Worm (Caenorhabditis elegans) whole organism, young adult: ENCODE data around the gene ins-31.

Source experiments
- B0019.2 ChIP-seq: fragments of 200-800 bp; sonication (Bioruptor generic); conservative IDR thresholded peaks from 2 replicates; pipeline ENCODE4 v1.3.6; 2022; ENCODE audit warnings: missing genetic modification reagents, missing genetic modification characterization, missing compliant biosample characterization
- B0035.1 ChIP-seq: sonication (generic microtip); optimal IDR thresholded peaks from 2 replicates; lab custom pipeline; 2016; ENCODE audit warnings: missing genetic modification characterization, mild to moderate bottlenecking, missing compliant biosample characterization, missing genotype, missing genetic modification reagents
- F22D6.2 ChIP-seq: sonication (generic microtip); optimal IDR thresholded peaks from 2 replicates; lab custom pipeline; 2016; ENCODE audit warnings: mild to moderate bottlenecking, missing genetic modification characterization, missing compliant biosample characterization
- F39B2.1 ChIP-seq: fragments of 200-800 bp; sonication (Bioruptor generic); IDR thresholded peaks from 2 replicates; pipeline ENCODE4 v1.3.6; 2022; ENCODE audit warnings: missing genetic modification reagents, missing genetic modification characterization, missing compliant biosample characterization
- F57C9.4 ChIP-seq: sonication (generic microtip); optimal IDR thresholded peaks from 2 replicates; lab custom pipeline; 2017; ENCODE audit warnings: mild to moderate bottlenecking, missing genetic modification characterization, missing compliant biosample characterization
- K12H6.12 ChIP-seq: fragments of 200-800 bp; sonication (Bioruptor generic); optimal IDR thresholded peaks from 2 replicates; lab custom pipeline; 2018; ENCODE audit warnings: mild to moderate bottlenecking, missing genetic modification characterization, missing compliant biosample characterization
- T07F8.4 ChIP-seq: sonication (generic microtip); optimal IDR thresholded peaks from 2 replicates; lab custom pipeline; 2016; ENCODE audit warnings: mild to moderate bottlenecking, missing genetic modification characterization, moderate library complexity, missing compliant biosample characterization
- Y53G8AR.9 ChIP-seq: fragments of 200-800 bp; sonication (Bioruptor generic); conservative IDR thresholded peaks from 2 replicates; pipeline ENCODE4 v1.3.6; 2022; ENCODE audit warnings: missing genetic modification reagents, missing genetic modification characterization, missing compliant biosample characterization
- Y56A3A.18 ChIP-seq: fragments of 200-800 bp; sonication (Bioruptor generic); IDR thresholded peaks from 2 replicates; pipeline ENCODE4 v1.3.6; 2022; ENCODE audit warnings: missing genetic modification reagents, missing genetic modification characterization, missing compliant biosample characterization
- ama-1 ChIP-seq, 3 experiments: fragments of 150-350 bp in 1 of 3; sonication (generic microtip) in 2 of 3; optimal IDR thresholded peaks; 2 replicates each; lab custom pipeline; 2014 to 2018; ENCODE audit warnings: missing biosample characterization in 2 of 3, missing genetic modification characterization in 2 of 3, missing genetic modification reagents in 2 of 3
- aptf-2 ChIP-seq: fragments of 200-800 bp; sonication (Bioruptor generic); conservative IDR thresholded peaks from 2 replicates; pipeline ENCODE4 v1.3.6; 2022; ENCODE audit warnings: missing genetic modification reagents, missing genetic modification characterization, missing compliant biosample characterization
- aptf-3 ChIP-seq: fragments of 200-800 bp; sonication (Bioruptor generic); IDR thresholded peaks from 2 replicates; pipeline ENCODE4 v1.3.6; 2022; ENCODE audit warnings: missing genetic modification characterization, missing compliant biosample characterization
- attf-3 ChIP-seq: fragments of 200-800 bp; sonication (Bioruptor generic); conservative IDR thresholded peaks from 2 replicates; pipeline ENCODE4 v1.3.6; 2022; ENCODE audit warnings: missing genetic modification reagents, missing genetic modification characterization, missing compliant biosample characterization
- attf-5 ChIP-seq: fragments of 200-800 bp; sonication (Bioruptor generic); optimal IDR thresholded peaks from 2 replicates; lab custom pipeline; 2018; ENCODE audit warnings: mild to moderate bottlenecking, missing genetic modification characterization, missing compliant biosample characterization
- bed-1 ChIP-seq: fragments of 200-800 bp; sonication (Bioruptor generic); IDR thresholded peaks from 2 replicates; pipeline ENCODE4 v1.3.6; 2022; ENCODE audit warnings: missing genetic modification reagents, missing genetic modification characterization, missing compliant biosample characterization
- bed-2 ChIP-seq: fragments of 200-800 bp; sonication (Bioruptor generic); IDR thresholded peaks from 2 replicates; pipeline ENCODE4 v1.3.6; 2022; ENCODE audit warnings: missing genetic modification reagents, missing genetic modification characterization, missing compliant biosample characterization
- ceh-100 ChIP-seq: fragments of 200-800 bp; sonication (Bioruptor generic); IDR thresholded peaks from 2 replicates; pipeline ENCODE4 v1.3.6; 2022; ENCODE audit warnings: missing genetic modification reagents, missing genetic modification characterization, missing compliant biosample characterization
- chd-7 ChIP-seq: sonication (generic microtip); optimal IDR thresholded peaks from 2 replicates; lab custom pipeline; 2016; ENCODE audit warnings: mild to moderate bottlenecking, missing genetic modification characterization, moderate library complexity, missing compliant biosample characterization
- die-1 ChIP-seq: sonication (generic microtip); optimal IDR thresholded peaks from 2 replicates; lab custom pipeline; 2016; ENCODE audit warnings: missing genotype, mild to moderate bottlenecking, missing genetic modification characterization, missing compliant biosample characterization
- dpff-1 ChIP-seq: sonication (generic microtip); optimal IDR thresholded peaks from 2 replicates; lab custom pipeline; 2017; ENCODE audit warnings: mild to moderate bottlenecking, missing genetic modification characterization, missing compliant biosample characterization
- dpl-1 ChIP-seq: fragments of 150-350 bp; optimal IDR thresholded peaks from 2 replicates; lab custom pipeline; 2014; ENCODE audit warnings: missing biosample characterization, missing genetic modification reagents, missing genetic modification characterization
- egl-44 ChIP-seq: fragments of 200-800 bp; sonication (Bioruptor generic); IDR thresholded peaks from 2 replicates; pipeline ENCODE4 v1.3.6; 2022; ENCODE audit warnings: missing genetic modification reagents, missing genetic modification characterization, missing compliant biosample characterization
- fkh-3 ChIP-seq: sonication (generic microtip); optimal IDR thresholded peaks from 2 replicates; lab custom pipeline; 2016; ENCODE audit warnings: mild to moderate bottlenecking, missing genetic modification characterization, missing compliant biosample characterization
- hlh-26 ChIP-seq: fragments of 200-800 bp; sonication (Bioruptor generic); conservative IDR thresholded peaks from 2 replicates; pipeline ENCODE4 v1.3.6; 2022; ENCODE audit warnings: missing genetic modification reagents, missing genetic modification characterization, missing compliant biosample characterization
- hmg-1.2 ChIP-seq: fragments of 200-800 bp; sonication (Bioruptor generic); IDR thresholded peaks from 2 replicates; pipeline ENCODE4 v1.3.6; 2022; ENCODE audit warnings: missing genetic modification reagents, missing genetic modification characterization, missing compliant biosample characterization
- let-526 ChIP-seq: fragments of 200-800 bp; sonication (Bioruptor generic); IDR thresholded peaks from 2 replicates; pipeline ENCODE4 v1.3.6; 2022; ENCODE audit warnings: missing genetic modification reagents, missing genetic modification characterization, missing compliant biosample characterization
- let-607 ChIP-seq, 2 experiments: fragments of 200-800 bp in 1 of 2; sonication (Bioruptor generic) in 1 of 2; sonication (generic microtip) in 1 of 2; optimal IDR thresholded peaks; 2 replicates each; lab custom pipeline; 2016 to 2018; ENCODE audit warnings: mild to moderate bottlenecking in 2 of 2, missing compliant biosample characterization in 2 of 2, missing genetic modification characterization in 2 of 2, moderate library complexity in 2 of 2, missing genotype in 1 of 2
- lsl-1 ChIP-seq: fragments of 200-800 bp; sonication (Bioruptor generic); optimal IDR thresholded peaks from 2 replicates; lab custom pipeline; 2018; ENCODE audit warnings: mild to moderate bottlenecking, missing genetic modification characterization, moderate library complexity, missing compliant biosample characterization
- madf-3 ChIP-seq: fragments of 200-800 bp; sonication (Bioruptor generic); IDR thresholded peaks from 2 replicates; pipeline ENCODE4 v1.3.6; 2022; ENCODE audit warnings: missing genetic modification reagents, missing genetic modification characterization, missing compliant biosample characterization
- mcd-1 ChIP-seq: fragments of 200-800 bp; sonication (Bioruptor generic); IDR thresholded peaks from 2 replicates; pipeline ENCODE4 v1.3.6; 2022; ENCODE audit warnings: missing genetic modification reagents, missing genetic modification characterization, missing compliant biosample characterization
- nfya-2 ChIP-seq: fragments of 200-800 bp; sonication (Bioruptor generic); IDR thresholded peaks from 2 replicates; pipeline ENCODE4 v1.3.6; 2022; ENCODE audit warnings: missing genetic modification reagents, missing genetic modification characterization, missing compliant biosample characterization
- nhr-179 ChIP-seq: sonication (generic microtip); optimal IDR thresholded peaks from 2 replicates; lab custom pipeline; 2016; ENCODE audit warnings: mild to moderate bottlenecking, missing genetic modification characterization, missing compliant biosample characterization
- pbrm-1 ChIP-seq: fragments of 200-800 bp; sonication (Bioruptor generic); IDR thresholded peaks from 2 replicates; pipeline ENCODE4 v1.3.6; 2022; ENCODE audit warnings: missing genetic modification reagents, missing genetic modification characterization, missing compliant biosample characterization
- pha-4 ChIP-seq: fragments of 150-350 bp; sonication (generic microtip); optimal IDR thresholded peaks from 2 replicates; lab custom pipeline; 2014; ENCODE audit warnings: missing biosample characterization, missing genetic modification reagents, missing genetic modification characterization
- snpc-4 ChIP-seq, 5 experiments: fragments of 150-350 bp in 1 of 5; sonication (generic microtip) in 4 of 5; optimal IDR thresholded peaks; 2 replicates each; lab custom pipeline; 2014 to 2018; ENCODE audit warnings: missing genetic modification characterization in 5 of 5, missing biosample characterization in 3 of 5, antibody characterized with exemption in 2 of 5, mild to moderate bottlenecking in 2 of 5, missing compliant biosample characterization in 2 of 5, missing genotype in 2 of 5, moderate library complexity in 2 of 5, missing genetic modification reagents in 1 of 5
- tbp1 ChIP-seq: fragments of 200-800 bp; sonication (Bioruptor generic); optimal IDR thresholded peaks from 2 replicates; lab custom pipeline; 2018; ENCODE audit warnings: mild to moderate bottlenecking, missing genetic modification characterization, missing compliant biosample characterization
- tbx-9 ChIP-seq: sonication (generic microtip); optimal IDR thresholded peaks from 2 replicates; lab custom pipeline; 2016; ENCODE audit warnings: borderline replicate concordance, missing genetic modification characterization, inconsistent platforms, missing compliant biosample characterization
- unc-62 ChIP-seq: fragments of 150-350 bp; optimal IDR thresholded peaks from 2 replicates; lab custom pipeline; 2014; ENCODE audit warnings: missing biosample characterization, missing genetic modification reagents, missing genetic modification characterization
- xnd-1 ChIP-seq: sonication (generic microtip); optimal IDR thresholded peaks from 2 replicates; lab custom pipeline; 2016; ENCODE audit warnings: missing genotype, missing genetic modification reagents, missing genetic modification characterization, missing compliant biosample characterization
- ztf-6 ChIP-seq: fragments of 200-800 bp; sonication (Bioruptor generic); IDR thresholded peaks from 2 replicates; pipeline ENCODE4 v1.3.6; 2022; ENCODE audit warnings: missing genetic modification reagents, missing genetic modification characterization, missing compliant biosample characterization

The ins-31 gene

ce11 chrII:3113934-3114333 lies 12.9 kb upstream of the ins-31 start, which contains the start of gene clec-123:
TSS of gene clec-123 (plus strand) at chrII:3114234.
- TF ChIP-seq die-1 (tag; lab: Kevin White, UChicago) (no peak), bed-1 (GFP tag; lab: Robert Waterston, UW) (no peak), let-526 (GFP tag; lab: Robert Waterston, UW) (no peak), unc-62 (GFP tag; lab: Kevin White, UChicago) (no peak), aptf-3 (GFP tag; lab: Robert Waterston, UW) (no peak), F57C9.4 (tag; lab: Kevin White, UChicago) (no peak), madf-3 (no peak), B0019.2 (GFP tag; lab: Robert Waterston, UW) (no peak), dpl-1 (GFP tag; lab: Kevin White, UChicago) (no peak)

DNA sequence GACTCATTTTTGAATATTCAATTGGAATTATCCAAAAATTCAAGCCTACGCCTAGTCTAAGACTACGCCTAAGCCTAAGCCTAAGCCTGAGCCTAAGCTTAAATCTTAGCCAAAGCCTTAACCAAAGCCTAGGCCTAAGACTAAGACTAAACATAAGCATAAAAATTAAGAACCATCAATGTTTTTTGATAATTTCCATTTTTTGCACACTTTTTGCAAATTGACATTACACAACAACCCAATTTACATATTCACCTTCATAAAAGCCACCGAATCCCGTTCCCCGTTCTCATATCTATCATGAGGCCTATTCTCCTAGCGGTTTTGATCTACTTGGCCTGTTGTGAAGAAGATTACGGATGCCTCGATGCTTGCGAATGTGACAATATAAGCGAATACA lies 9.4 kb upstream of the ins-31 start, which contains the start of gene T10D4.7:
Gene T10D4.7, plus strand, starts transcription at position 301 of the 400 bp plus-strand sequence.
- no peak for TF ChIP-seq hlh-26
- no peak for TF ChIP-seq bed-2 (GFP tag; lab: Robert Waterston, UW)
- no peak for TF ChIP-seq egl-44 (GFP tag; lab: Robert Waterston, UW)
- TF ChIP-seq B0035.1 (tag; lab: Kevin White, UChicago), result no peak
- no peak for TF ChIP-seq tbp1 (GFP tag; lab: Kevin White, UChicago)
- no peak for TF ChIP-seq xnd-1 (tag; lab: Kevin White, UChicago)
- no peak for TF ChIP-seq tbx-9 (tag; lab: Kevin White, UChicago)
- no peak for TF ChIP-seq ama-1 (optimal IDR thresholded peaks at IDR 0.05; lab: Kevin White, UChicago)
- no peak for TF ChIP-seq ama-1 (GFP tag; optimal IDR thresholded peaks at IDR 0.05; lab: Kevin White, UChicago)
- TF ChIP-seq F39B2.1 (GFP tag; lab: Robert Waterston, UW), result no peak
- TF ChIP-seq unc-62 (GFP tag; lab: Kevin White, UChicago), result no peak
- no peak for TF ChIP-seq pha-4
- no peak for TF ChIP-seq fkh-3 (tag; lab: Kevin White, UChicago)
- no peak for TF ChIP-seq Y53G8AR.9 (GFP tag; lab: Robert Waterston, UW)
- no peak for TF ChIP-seq mcd-1 (GFP tag; lab: Robert Waterston, UW)
- no peak for TF ChIP-seq nhr-179 (tag; lab: Kevin White, UChicago)
- TF ChIP-seq Y56A3A.18, result no peak
- TF ChIP-seq lsl-1 (GFP tag; lab: Kevin White, UChicago), result no peak
- no peak for TF ChIP-seq pbrm-1 (GFP tag; lab: Robert Waterston, UW)

DNA sequence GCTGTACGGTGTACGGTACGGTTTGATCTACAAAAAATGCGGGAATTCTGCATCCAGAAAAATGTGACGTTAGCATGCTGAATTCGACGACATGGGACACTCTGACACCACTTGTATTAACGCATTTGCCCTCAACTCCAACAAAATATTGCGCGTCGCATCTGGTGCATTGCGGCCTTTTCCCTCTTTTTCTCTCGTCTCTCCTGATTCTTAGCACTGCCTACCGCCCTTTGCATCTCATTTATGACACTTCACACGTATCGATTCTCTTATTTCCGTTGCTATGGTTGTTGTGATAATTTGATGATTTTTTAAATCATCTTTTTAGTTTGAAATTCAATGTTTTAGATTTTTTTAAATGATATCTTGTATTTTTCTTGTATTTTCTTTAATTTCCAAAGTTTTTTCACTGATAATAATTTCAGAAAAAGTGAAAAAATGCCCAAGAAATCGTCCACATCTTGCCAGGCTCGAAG lies 7.9 kb upstream of the ins-31 start, which contains the start of gene T10D4.6:
Gene T10D4.6, plus strand, starts transcription at position 426 of the 476 bp plus-strand sequence.
- no peak for TF ChIP-seq aptf-2 (GFP tag; lab: Robert Waterston, UW)
- no peak for TF ChIP-seq snpc-4 (GFP tag; optimal IDR thresholded peaks at IDR 0.05; lab: Kevin White, UChicago)
- no peak for TF ChIP-seq snpc-4 (tag; optimal IDR thresholded peaks at IDR 0.05; lab: Kevin White, UChicago)
- TF ChIP-seq attf-5 (GFP tag; lab: Kevin White, UChicago), result peak; percentile 83
- no peak for TF ChIP-seq F22D6.2
- peak; percentile 84; the same call in 1 of the 2 replicates for TF ChIP-seq hmg-1.2 (GFP tag; lab: Robert Waterston, UW)

ce11 chrII:3123206-3123605 lies 3.6 kb upstream of the ins-31 start, which contains the start of gene srh-71:
TSS of gene srh-71 (plus strand) at chrII:3123506.
- TF ChIP-seq ztf-6 (GFP tag; lab: Robert Waterston, UW) (no peak), K12H6.12 (tag; lab: Kevin White, UChicago) (no peak), chd-7 (tag; lab: Kevin White, UChicago) (no peak), ceh-100 (GFP tag; lab: Robert Waterston, UW) (no peak), hlh-26 (no peak), snpc-4 (GFP tag; optimal IDR thresholded peaks at IDR 0.05; lab: Kevin White, UChicago) (no peak), snpc-4 (tag; optimal IDR thresholded peaks at IDR 0.05; lab: Kevin White, UChicago) (no peak), ama-1 (optimal IDR thresholded peaks at IDR 0.05; lab: Kevin White, UChicago) (no peak), ama-1 (GFP tag; optimal IDR thresholded peaks at IDR 0.05; lab: Kevin White, UChicago) (no peak), let-607 (tag; optimal IDR thresholded peaks at IDR 0.05; lab: Kevin White, UChicago) (no peak), attf-3 (GFP tag; lab: Robert Waterston, UW) (no peak), T07F8.4 (tag; lab: Kevin White, UChicago) (no peak), nfya-2 (GFP tag; lab: Robert Waterston, UW) (no peak), dpff-1 (no peak)
